Worm (Caenorhabditis elegans) whole organism, L4/young adult: Measurements from ENCODE around the gene fut-4.

Source experiments
- W03F9.2 ChIP-seq: fragments of 150-350 bp; optimal IDR thresholded peaks from 2 replicates; lab custom pipeline; 2014; ENCODE audit warnings: missing biosample characterization, missing genetic modification characterization
- dao-5 ChIP-seq: sonication (generic microtip); optimal IDR thresholded peaks from 2 replicates; lab custom pipeline; 2016; ENCODE audit warnings: missing genotype, missing genetic modification characterization, moderate library complexity, missing compliant biosample characterization
- him-1 ChIP-seq: sonication (generic microtip); optimal IDR thresholded peaks from 2 replicates; lab custom pipeline; 2016; ENCODE audit warnings: missing genotype, missing genetic modification reagents, missing genetic modification characterization, missing compliant biosample characterization

ce11 chrII:2856114-2856513 lies 33.8 kb upstream of the fut-4 start:
- TF ChIP-seq dao-5: no peak
- TF ChIP-seq him-1 (tag; lab: Kevin White, UChicago): no peak
- TF ChIP-seq W03F9.2: no peak
